Worm (Caenorhabditis elegans): ENCODE data around the gene ipla-5.
"Not testable (repeated sequence)": the region's sequence is repeated elsewhere in the genome, so short reads cannot be mapped to it uniquely, and the experiment has no call there.

ipla-5 gene

DNA sequence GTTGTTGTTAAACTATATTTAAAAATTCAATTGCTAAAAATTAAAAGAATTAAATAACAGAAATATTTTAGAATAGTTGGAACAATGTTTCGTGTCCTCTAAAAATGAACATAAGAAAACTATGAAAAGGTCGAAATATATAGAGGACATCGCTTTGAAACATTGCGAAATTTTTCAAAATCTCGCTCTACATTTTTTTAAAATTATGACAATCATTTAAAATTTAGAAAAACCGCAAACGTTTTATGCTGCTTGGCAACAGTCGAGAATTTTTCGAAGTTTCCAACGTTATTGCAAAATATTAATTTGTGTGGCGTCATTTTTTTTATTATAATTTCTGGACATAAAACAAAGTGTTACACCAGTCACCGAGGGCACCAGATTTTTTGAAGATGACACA lies at the start of gene ipla-5, which contains the start of gene parg-2:
Gene ipla-5 (plus strand): TSS at position 216 of the 400 bp plus-strand sequence.
Gene parg-2 (minus strand): TSS at position 101 of the 400 bp plus-strand sequence.
- TF ChIP-seq flt-1 (GFP tag; IDR thresholded peaks at IDR 0.05); hnd-1 (tag; optimal IDR thresholded peaks at IDR 0.05); F13C5.2 (tag; optimal IDR thresholded peaks at IDR 0.05): not testable (repeated sequence)

DNA sequence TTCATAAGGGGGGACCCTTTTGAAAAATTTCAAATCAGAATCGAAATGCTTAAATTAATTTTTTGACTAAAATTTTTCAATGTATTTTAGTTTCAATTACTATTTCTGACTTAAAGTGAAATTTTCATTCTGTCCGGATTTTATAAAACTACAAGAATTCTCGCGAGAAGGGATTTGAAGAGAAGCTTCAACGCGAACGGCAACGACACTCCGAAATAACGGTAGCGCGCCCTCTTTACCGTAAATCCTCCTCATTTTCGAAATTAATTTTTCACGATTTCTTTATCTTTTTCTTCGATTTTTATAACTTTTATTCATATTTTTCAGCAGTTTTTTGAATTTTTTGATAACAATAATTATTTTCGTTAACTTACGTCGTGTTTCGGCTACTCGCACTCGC lies 49.3 kb upstream of the ipla-5 start:
- no peak for TF ChIP-seq scrt-1 (GFP tag; IDR thresholded peaks at IDR 0.05)
- TF ChIP-seq ceh-36 (tag; optimal IDR thresholded peaks at IDR 0.05) = no peak
- TF ChIP-seq F13C5.2 (tag; optimal IDR thresholded peaks at IDR 0.05) = no peak
- TF ChIP-seq pes-1 (GFP tag; IDR thresholded peaks at IDR 0.05) = no peak
- TF ChIP-seq hmg-4 (GFP tag; optimal IDR thresholded peaks at IDR 0.05) = no peak
- TF ChIP-seq ama-1 (optimal IDR thresholded peaks at IDR 0.05) = no peak
- TF ChIP-seq B0310.2 (tag; optimal IDR thresholded peaks at IDR 0.05) = no peak
- no peak for TF ChIP-seq flt-1 (GFP tag; IDR thresholded peaks at IDR 0.05)
- no peak for TF ChIP-seq sea-1 (GFP tag; conservative IDR thresholded peaks at IDR 0.05)
- TF ChIP-seq tra-4 (tag; optimal IDR thresholded peaks at IDR 0.05) = no peak

DNA sequence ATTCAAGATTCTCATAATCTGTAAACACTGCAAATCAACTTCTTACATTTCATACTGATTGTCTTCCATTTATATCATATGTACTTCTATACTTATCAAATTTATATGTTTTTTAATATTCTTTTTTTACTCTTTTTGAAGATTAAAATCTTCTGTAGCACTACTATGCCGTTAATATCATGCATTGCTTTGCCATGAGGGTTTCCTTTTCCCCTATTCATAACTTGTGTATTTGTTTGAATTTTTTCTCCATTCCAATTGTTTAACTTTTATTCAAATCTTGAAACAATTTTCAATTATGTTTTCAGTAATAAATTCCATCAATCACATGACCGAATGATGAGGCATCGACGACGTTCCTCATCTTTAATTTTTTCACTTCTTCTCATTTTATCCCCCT lies 46.4 kb upstream of the ipla-5 start, which contains the start of gene cdh-5:
Gene cdh-5 (plus strand): TSS at position 301 of the 400 bp plus-strand sequence.
- TF ChIP-seq scrt-1 (GFP tag; IDR thresholded peaks at IDR 0.05) (no peak), tra-4 (tag; optimal IDR thresholded peaks at IDR 0.05) (no peak), ceh-36 (tag; optimal IDR thresholded peaks at IDR 0.05) (no peak), sea-1 (GFP tag; conservative IDR thresholded peaks at IDR 0.05) (no peak)

DNA sequence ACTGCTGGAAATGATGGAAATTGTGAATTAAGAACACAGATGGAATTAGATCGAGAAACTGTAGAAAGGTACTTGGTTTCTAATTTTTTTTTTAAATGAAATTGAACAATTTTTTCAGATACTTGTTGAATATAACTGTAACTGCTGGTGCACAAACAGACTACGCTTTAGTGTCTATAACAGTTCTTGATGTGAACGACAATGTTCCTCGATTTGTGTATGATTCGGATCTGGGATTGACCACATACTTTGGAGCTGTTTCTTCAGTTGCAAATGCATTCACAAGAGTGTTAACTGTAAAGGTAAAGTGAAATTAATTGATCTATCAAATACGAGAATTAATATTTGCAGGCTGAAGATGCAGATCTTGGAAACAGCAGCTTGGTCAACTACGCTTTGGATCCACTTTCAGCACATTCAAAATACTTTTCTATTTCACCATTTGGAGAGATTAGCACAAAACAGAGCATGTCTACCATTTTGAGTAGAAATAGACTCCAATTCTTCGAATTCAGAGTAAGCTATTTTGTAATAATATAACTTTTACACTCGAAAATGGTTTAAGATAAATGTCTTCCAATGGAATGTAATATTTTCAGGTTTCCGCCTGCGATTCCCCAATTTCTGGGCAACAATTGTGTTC lies 41.2 kb upstream of the ipla-5 start:
- TF ChIP-seq ama-1 (optimal IDR thresholded peaks at IDR 0.05) (no peak), ceh-36 (tag; optimal IDR thresholded peaks at IDR 0.05) (no peak), hnd-1 (tag; optimal IDR thresholded peaks at IDR 0.05) (no peak), hmbx-1 (tag; optimal IDR thresholded peaks at IDR 0.05) (no peak), tra-4 (tag; optimal IDR thresholded peaks at IDR 0.05) (no peak), ets-7 (tag; optimal IDR thresholded peaks at IDR 0.05) (no peak), tbx-11 (GFP tag; IDR thresholded peaks at IDR 0.05) (no peak), aly-1 (tag; optimal IDR thresholded peaks at IDR 0.05) (no peak), ceh-13 (GFP tag; optimal IDR thresholded peaks at IDR 0.05) (no peak), B0310.2 (tag; optimal IDR thresholded peaks at IDR 0.05) (no peak), F13C5.2 (tag; optimal IDR thresholded peaks at IDR 0.05) (no peak), scrt-1 (GFP tag; IDR thresholded peaks at IDR 0.05) (no peak), sea-1 (GFP tag; conservative IDR thresholded peaks at IDR 0.05) (no peak), hmg-4 (GFP tag; optimal IDR thresholded peaks at IDR 0.05) (no peak), pes-1 (GFP tag; IDR thresholded peaks at IDR 0.05) (no peak), flt-1 (GFP tag; IDR thresholded peaks at IDR 0.05) (no peak), tbx-37 (GFP tag; conservative IDR thresholded peaks at IDR 0.05) (no peak)

DNA sequence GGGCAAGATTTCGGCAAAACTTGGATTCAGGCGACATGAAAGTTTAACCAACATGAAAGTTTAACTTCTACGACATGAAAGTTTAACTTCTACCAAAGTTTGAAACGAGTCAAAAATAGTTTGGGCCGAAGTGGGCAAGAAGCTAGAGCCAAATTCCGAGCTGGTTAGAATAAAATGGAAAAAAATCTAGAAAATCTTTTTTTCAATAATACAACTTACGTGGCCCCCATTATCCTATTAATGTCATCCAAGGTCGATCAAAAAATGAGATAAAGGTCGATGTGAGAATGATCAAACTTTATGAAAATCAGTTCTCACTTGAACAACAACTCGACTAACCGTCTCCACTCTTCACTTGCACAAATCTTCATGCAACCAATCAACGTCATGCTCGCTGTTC lies 37.7 kb upstream of the ipla-5 start, which contains the start of gene F08B4.8:
Gene F08B4.8 (plus strand): TSS at position 301 of the 400 bp plus-strand sequence.
- no peak for TF ChIP-seq aly-1 (tag; optimal IDR thresholded peaks at IDR 0.05)
- TF ChIP-seq F13C5.2 (tag; optimal IDR thresholded peaks at IDR 0.05) = no peak
- no peak for TF ChIP-seq flt-1 (GFP tag; IDR thresholded peaks at IDR 0.05)
- no peak for TF ChIP-seq tbx-11 (GFP tag; IDR thresholded peaks at IDR 0.05)
- no peak for TF ChIP-seq sea-1 (GFP tag; conservative IDR thresholded peaks at IDR 0.05)
- no peak for TF ChIP-seq scrt-1 (GFP tag; IDR thresholded peaks at IDR 0.05)
- no peak for TF ChIP-seq ama-1 (optimal IDR thresholded peaks at IDR 0.05)
- no peak for TF ChIP-seq tbx-37 (GFP tag; conservative IDR thresholded peaks at IDR 0.05)
- TF ChIP-seq ceh-13 (GFP tag; optimal IDR thresholded peaks at IDR 0.05) = no peak
- no peak for TF ChIP-seq pes-1 (GFP tag; IDR thresholded peaks at IDR 0.05)
- no peak for TF ChIP-seq hmbx-1 (tag; optimal IDR thresholded peaks at IDR 0.05)
- TF ChIP-seq tra-4 (tag; optimal IDR thresholded peaks at IDR 0.05) = no peak
- TF ChIP-seq B0310.2 (tag; optimal IDR thresholded peaks at IDR 0.05) = no peak
- no peak for TF ChIP-seq hnd-1 (tag; optimal IDR thresholded peaks at IDR 0.05)
- TF ChIP-seq hmg-4 (GFP tag; optimal IDR thresholded peaks at IDR 0.05) = no peak
- no peak for TF ChIP-seq ceh-36 (tag; optimal IDR thresholded peaks at IDR 0.05)
- TF ChIP-seq ets-7 (tag; optimal IDR thresholded peaks at IDR 0.05) = no peak

DNA sequence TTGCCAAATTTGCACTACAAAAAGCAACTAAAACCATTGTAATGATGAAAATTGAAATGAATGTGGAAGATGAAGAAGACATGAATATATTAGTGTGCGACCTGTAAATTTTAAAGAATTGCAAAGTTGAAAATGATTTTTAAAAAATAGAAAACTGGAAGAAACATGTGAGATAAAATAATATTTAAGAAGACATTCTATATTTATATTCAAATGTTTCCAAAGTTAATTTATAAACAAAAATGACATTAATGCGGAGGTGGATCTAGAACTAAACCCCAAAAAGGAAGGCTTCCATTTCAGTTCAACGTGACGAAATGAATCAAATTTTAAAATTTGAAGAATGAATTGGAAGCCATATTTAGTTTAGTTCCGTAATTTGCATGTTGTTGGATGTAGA lies 35.8 kb upstream of the ipla-5 start, which contains the start of gene nlp-60:
Gene nlp-60 (minus strand): TSS at position 101 of the 400 bp plus-strand sequence.
- no peak for TF ChIP-seq tbx-37 (GFP tag; conservative IDR thresholded peaks at IDR 0.05)
- no peak for TF ChIP-seq flt-1 (GFP tag; IDR thresholded peaks at IDR 0.05)
- TF ChIP-seq hmg-4 (GFP tag; optimal IDR thresholded peaks at IDR 0.05) = no peak
- TF ChIP-seq aly-1 (tag; optimal IDR thresholded peaks at IDR 0.05) = no peak
- TF ChIP-seq pes-1 (GFP tag; IDR thresholded peaks at IDR 0.05) = no peak
- TF ChIP-seq ceh-36 (tag; optimal IDR thresholded peaks at IDR 0.05) = no peak
- TF ChIP-seq ets-7 (tag; optimal IDR thresholded peaks at IDR 0.05) = no peak
- TF ChIP-seq tbx-11 (GFP tag; IDR thresholded peaks at IDR 0.05) = no peak
- no peak for TF ChIP-seq sea-1 (GFP tag; conservative IDR thresholded peaks at IDR 0.05)
- no peak for TF ChIP-seq ama-1 (optimal IDR thresholded peaks at IDR 0.05)
- TF ChIP-seq F13C5.2 (tag; optimal IDR thresholded peaks at IDR 0.05) = no peak
- TF ChIP-seq tra-4 (tag; optimal IDR thresholded peaks at IDR 0.05) = no peak
- no peak for TF ChIP-seq B0310.2 (tag; optimal IDR thresholded peaks at IDR 0.05)
- no peak for TF ChIP-seq hmbx-1 (tag; optimal IDR thresholded peaks at IDR 0.05)
- TF ChIP-seq ceh-13 (GFP tag; optimal IDR thresholded peaks at IDR 0.05) = no peak
- TF ChIP-seq scrt-1 (GFP tag; IDR thresholded peaks at IDR 0.05) = no peak
- TF ChIP-seq hnd-1 (tag; optimal IDR thresholded peaks at IDR 0.05) = no peak

DNA sequence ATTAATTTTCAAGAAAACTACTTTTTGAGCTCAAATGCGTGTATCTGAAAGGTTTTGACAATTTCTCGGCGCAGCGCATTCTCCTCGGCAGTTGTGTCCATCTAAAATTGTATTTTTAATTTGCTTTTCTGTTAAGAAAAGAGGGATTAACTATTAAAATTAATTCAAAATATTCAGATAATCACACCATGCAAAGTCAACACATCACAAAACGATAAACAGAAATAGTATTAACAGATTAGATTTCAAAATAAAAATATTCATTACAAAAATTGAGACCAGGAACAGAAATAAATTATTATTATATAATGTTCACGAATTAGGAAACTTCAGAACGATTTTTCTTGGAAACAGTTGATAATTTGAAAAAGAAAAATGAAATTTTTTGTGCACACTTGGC lies 28.5 kb upstream of the ipla-5 start, which contains the start of gene pole-2:
Gene pole-2 (minus strand): TSS at position 101 of the 400 bp plus-strand sequence.
- no peak for TF ChIP-seq hmg-4 (GFP tag; optimal IDR thresholded peaks at IDR 0.05)
- TF ChIP-seq ceh-36 (tag; optimal IDR thresholded peaks at IDR 0.05) = no peak
- no peak for TF ChIP-seq tbx-11 (GFP tag; IDR thresholded peaks at IDR 0.05)
- TF ChIP-seq F13C5.2 (tag; optimal IDR thresholded peaks at IDR 0.05) = no peak
- no peak for TF ChIP-seq B0310.2 (tag; optimal IDR thresholded peaks at IDR 0.05)
- no peak for TF ChIP-seq tra-4 (tag; optimal IDR thresholded peaks at IDR 0.05)
- no peak for TF ChIP-seq ama-1 (optimal IDR thresholded peaks at IDR 0.05)
- no peak for TF ChIP-seq hnd-1 (tag; optimal IDR thresholded peaks at IDR 0.05)
- no peak for TF ChIP-seq ceh-13 (GFP tag; optimal IDR thresholded peaks at IDR 0.05)
- TF ChIP-seq sea-1 (GFP tag; conservative IDR thresholded peaks at IDR 0.05) = no peak
- no peak for TF ChIP-seq hmbx-1 (tag; optimal IDR thresholded peaks at IDR 0.05)
- no peak for TF ChIP-seq ets-7 (tag; optimal IDR thresholded peaks at IDR 0.05)
- TF ChIP-seq flt-1 (GFP tag; IDR thresholded peaks at IDR 0.05) = no peak

Data from whole organism, early embryonic.